Fruit fly (Drosophila melanogaster) whole organism, embryonic: ENCODE data around the gene CG32299.
A peak's percentile ranks its signal among the peaks of the same experiment; 100 is the strongest.

Source experiments
- Atf-2 ChIP-seq: fragments of 200-800 bp; sonication (Bioruptor generic); optimal IDR thresholded peaks from 2 replicates; lab custom pipeline; 2016; ENCODE audit warnings: missing biosample characterization, missing genetic modification characterization
- Awh ChIP-seq: fragments of 200-800 bp; sonication (Bioruptor generic); IDR thresholded peaks from 2 replicates; pipeline ENCODE4, ENCODE4 v1.3.6; 2022; ENCODE audit warnings: missing biosample characterization, missing genetic modification characterization
- BtbVII ChIP-seq: fragments of 200-800 bp; sonication (Bioruptor generic); optimal IDR thresholded peaks from 3 replicates; lab custom pipeline; 2017; ENCODE audit warnings: missing biosample characterization, mild to moderate bottlenecking, missing genetic modification characterization
- CG10431 ChIP-seq: fragments of 200-800 bp; sonication (Bioruptor generic); optimal IDR thresholded peaks from 3 replicates; lab custom pipeline; 2018; ENCODE audit warnings: missing biosample characterization, mild to moderate bottlenecking, missing genetic modification characterization
- CG10462 ChIP-seq: fragments of 200-800 bp; sonication (Bioruptor generic); optimal IDR thresholded peaks from 2 replicates; lab custom pipeline; 2016; ENCODE audit warnings: missing biosample characterization, missing genetic modification characterization
- CG12744 ChIP-seq: fragments of 200-800 bp; sonication (Bioruptor generic); optimal IDR thresholded peaks from 2 replicates; lab custom pipeline; 2016; ENCODE audit warnings: missing biosample characterization, missing genetic modification characterization
- CG12942 ChIP-seq: fragments of 200-800 bp; sonication (Bioruptor generic); optimal IDR thresholded peaks from 3 replicates; lab custom pipeline; 2016; ENCODE audit warnings: missing biosample characterization, missing genetic modification characterization
- CG14860 ChIP-seq: fragments of 200-800 bp; sonication (Bioruptor generic); IDR thresholded peaks from 3 replicates; pipeline ENCODE4 v1.3.6; 2022; ENCODE audit warnings: missing biosample characterization, missing genetic modification characterization; ENCODE audit not compliant: partially characterized antibody
- CG15514 ChIP-seq: fragments of 200-800 bp; sonication (Bioruptor generic); optimal IDR thresholded peaks from 3 replicates; lab custom pipeline; 2017; ENCODE audit warnings: missing biosample characterization, missing genetic modification characterization, mild to moderate bottlenecking, moderate library complexity, missing genetic modification reagents
- CG15696 ChIP-seq: fragments of 200-800 bp; sonication (Bioruptor generic); optimal IDR thresholded peaks from 2 replicates; lab custom pipeline; 2019; ENCODE audit warnings: missing biosample characterization, mild to moderate bottlenecking, missing genetic modification characterization, moderate library complexity
- CG16815 ChIP-seq: fragments of 200-800 bp; sonication (Bioruptor generic); optimal IDR thresholded peaks from 3 replicates; lab custom pipeline; 2017; ENCODE audit warnings: missing biosample characterization, mild to moderate bottlenecking, missing genetic modification characterization
- CG17328 ChIP-seq: fragments of 200-800 bp; sonication (Bioruptor generic); IDR thresholded peaks from 2 replicates; pipeline ENCODE4 v1.3.6; 2022; ENCODE audit warnings: missing biosample characterization, missing genetic modification characterization
- CG2199 ChIP-seq: fragments of 200-800 bp; sonication (Bioruptor generic); IDR thresholded peaks from 3 replicates; pipeline ENCODE4 v1.3.6; 2022; ENCODE audit warnings: missing biosample characterization, missing genetic modification characterization
- CG34376 ChIP-seq: fragments of 200-800 bp; sonication (Bioruptor generic); optimal IDR thresholded peaks from 2 replicates; lab custom pipeline; 2018; ENCODE audit warnings: missing biosample characterization, mild to moderate bottlenecking, missing genetic modification characterization
- CG43689 ChIP-seq: fragments of 200-800 bp; sonication (Bioruptor generic); IDR thresholded peaks from 2 replicates; pipeline ENCODE4 v1.3.6; 2022; ENCODE audit warnings: missing biosample characterization, missing genetic modification characterization
- CG6765 ChIP-seq: fragments of 200-800 bp; sonication (Bioruptor generic); optimal IDR thresholded peaks from 3 replicates; lab custom pipeline; 2017; ENCODE audit warnings: missing biosample characterization, mild to moderate bottlenecking, missing genetic modification characterization
- CG7372 ChIP-seq: fragments of 200-800 bp; sonication (Bioruptor generic); IDR thresholded peaks from 2 replicates; pipeline ENCODE4 v1.3.6; 2022; ENCODE audit warnings: missing biosample characterization, missing genetic modification characterization
- CG7556 ChIP-seq: fragments of 200-800 bp; sonication (Bioruptor generic); optimal IDR thresholded peaks from 2 replicates; lab custom pipeline; 2017; ENCODE audit warnings: missing biosample characterization, mild to moderate bottlenecking, missing genetic modification characterization
- CG7928 ChIP-seq: fragments of 200-800 bp; sonication (Bioruptor generic); optimal IDR thresholded peaks from 2 replicates; lab custom pipeline; 2017; ENCODE audit warnings: missing biosample characterization, mild to moderate bottlenecking, missing genetic modification characterization
- CG8359 ChIP-seq: fragments of 200-800 bp; sonication (Bioruptor generic); optimal IDR thresholded peaks from 2 replicates; lab custom pipeline; 2017; ENCODE audit warnings: missing biosample characterization, mild to moderate bottlenecking, missing genetic modification characterization, borderline replicate concordance
- CG8388 ChIP-seq: fragments of 200-800 bp; sonication (Bioruptor generic); optimal IDR thresholded peaks from 2 replicates; lab custom pipeline; 2019; ENCODE audit warnings: missing biosample characterization, mild to moderate bottlenecking, missing genetic modification characterization, moderate library complexity
- CG8478 ChIP-seq: fragments of >200 bp; optimal IDR thresholded peaks from 2 replicates; lab custom pipeline; 2018
- D ChIP-seq, 2 experiments: fragments of 200-800 bp in 1 of 2; fragments of >200 bp in 1 of 2; sonication (Bioruptor generic) in 1 of 2; optimal IDR thresholded peaks; 2 replicates in 1 of 2; 3 replicates in 1 of 2; lab custom pipeline; 2017; ENCODE audit warnings: mild to moderate bottlenecking in 1 of 2, missing biosample characterization in 1 of 2, missing genetic modification characterization in 1 of 2, missing genetic modification reagents in 1 of 2
- D19A ChIP-seq: fragments of 200-800 bp; optimal IDR thresholded peaks from 3 replicates; lab custom pipeline; 2019; ENCODE audit warnings: missing biosample characterization, mild to moderate bottlenecking, missing genetic modification characterization, moderate library complexity
- Drgx ChIP-seq: fragments of 200-800 bp; sonication (Bioruptor generic); IDR thresholded peaks from 2 replicates; pipeline ENCODE4 v1.3.6; 2022; ENCODE audit warnings: missing biosample characterization, missing genetic modification characterization
- Hsf ChIP-seq: fragments of 200-800 bp; sonication (Bioruptor generic); optimal IDR thresholded peaks from 3 replicates; lab custom pipeline; 2016; ENCODE audit warnings: missing biosample characterization, missing genetic modification characterization
- Med ChIP-seq: fragments of 200-800 bp; sonication (Bioruptor generic); peaks from one replicate; lab custom pipeline; 2016; ENCODE audit warnings: missing biosample characterization, missing genetic modification characterization, mild to moderate bottlenecking, inconsistent platforms, moderate library complexity
- NC2α ChIP-seq: fragments of 200-800 bp; sonication (Bioruptor generic); optimal IDR thresholded peaks from 2 replicates; lab custom pipeline; 2016; ENCODE audit warnings: missing biosample characterization, missing genetic modification characterization
- Oaz ChIP-seq: fragments of 200-800 bp; sonication (Bioruptor generic); IDR thresholded peaks from 2 replicates; pipeline ENCODE4 v1.3.6; 2022; ENCODE audit warnings: missing biosample characterization, missing genetic modification characterization
- Opbp ChIP-seq: fragments of 200-800 bp; sonication (Bioruptor generic); IDR thresholded peaks from 3 replicates; pipeline ENCODE4 v1.3.6; 2022; ENCODE audit warnings: missing biosample characterization, missing genetic modification characterization; ENCODE audit not compliant: partially characterized antibody
- Rx ChIP-seq: fragments of 200-800 bp; sonication (Bioruptor generic); IDR thresholded peaks from 2 replicates; pipeline ENCODE4 v1.3.6; 2022; ENCODE audit warnings: missing biosample characterization, missing genetic modification characterization
- Six4 ChIP-seq: fragments of 200-800 bp; sonication (Bioruptor generic); optimal IDR thresholded peaks from 2 replicates; lab custom pipeline; 2016; ENCODE audit warnings: missing biosample characterization, missing genetic modification characterization
- Stat92E ChIP-seq, 3 experiments: fragments of >200 bp in 2 of 3; fragments of 200-800 bp in 1 of 3; sonication (Bioruptor generic) in 1 of 3; optimal IDR thresholded peaks; 2 replicates each; lab custom pipeline; 2017 to 2019; ENCODE audit warnings: missing biosample characterization in 3 of 3, missing genetic modification characterization in 3 of 3, mild to moderate bottlenecking in 1 of 3, moderate library complexity in 1 of 3
- Tbp ChIP-seq: fragments of >200 bp; optimal IDR thresholded peaks from 2 replicates; lab custom pipeline; 2018; ENCODE audit warnings: missing biosample characterization, missing genetic modification characterization
- br ChIP-seq: fragments of >200 bp; optimal IDR thresholded peaks from 2 replicates; lab custom pipeline; 2017
- cad ChIP-seq: fragments of >200 bp; optimal IDR thresholded peaks from 2 replicates; lab custom pipeline; 2017; ENCODE audit warnings: missing biosample characterization, missing genetic modification characterization
- cato ChIP-seq: fragments of 200-800 bp; sonication (Bioruptor generic); optimal IDR thresholded peaks from 2 replicates; lab custom pipeline; 2016; ENCODE audit warnings: missing biosample characterization, missing genetic modification characterization, borderline replicate concordance
- chinmo ChIP-seq: fragments of 200-800 bp; sonication (Bioruptor generic); IDR thresholded peaks from 4 replicates; pipeline ENCODE4 v1.3.6; 2022; ENCODE audit warnings: missing biosample characterization, missing genetic modification characterization; ENCODE audit not compliant: partially characterized antibody
- dm ChIP-seq: fragments of 200-800 bp; sonication (Bioruptor generic); optimal IDR thresholded peaks from 3 replicates; lab custom pipeline; 2016; ENCODE audit warnings: missing biosample characterization, missing genetic modification characterization
- dmrt11E ChIP-seq: fragments of 200-800 bp; sonication (Bioruptor generic); optimal IDR thresholded peaks from 3 replicates; lab custom pipeline; 2018; ENCODE audit warnings: missing biosample characterization, mild to moderate bottlenecking, missing genetic modification characterization, moderate library complexity
- ems ChIP-seq: fragments of 200-800 bp; sonication (Bioruptor generic); optimal IDR thresholded peaks from 3 replicates; lab custom pipeline; 2016; ENCODE audit warnings: missing biosample characterization, missing genetic modification characterization
- fd102C ChIP-seq: fragments of 200-800 bp; sonication (Bioruptor generic); optimal IDR thresholded peaks from 2 replicates; lab custom pipeline; 2018; ENCODE audit warnings: missing biosample characterization, mild to moderate bottlenecking, missing genetic modification characterization, moderate library complexity
- fru ChIP-seq: fragments of >200 bp; optimal IDR thresholded peaks from 2 replicates; lab custom pipeline; 2017
- jigr1 ChIP-seq: fragments of 200-800 bp; sonication (Bioruptor generic); IDR thresholded peaks from 3 replicates; pipeline ENCODE4 v1.3.6; 2022; ENCODE audit warnings: missing biosample characterization, missing genetic modification characterization
- lbe ChIP-seq: fragments of 200-800 bp; sonication (Bioruptor generic); optimal IDR thresholded peaks from 2 replicates; lab custom pipeline; 2016; ENCODE audit warnings: missing biosample characterization, mild to moderate bottlenecking, missing genetic modification characterization
- maf-S ChIP-seq: fragments of 200-800 bp; sonication (Bioruptor generic); optimal IDR thresholded peaks from 2 replicates; lab custom pipeline; 2016; ENCODE audit warnings: missing biosample characterization, missing genetic modification characterization
- salm ChIP-seq: fragments of 200-800 bp; sonication (Bioruptor generic); optimal IDR thresholded peaks from 2 replicates; lab custom pipeline; 2018; ENCODE audit warnings: missing biosample characterization, mild to moderate bottlenecking, missing genetic modification characterization
- schlank ChIP-seq: fragments of 200-800 bp; sonication (Bioruptor generic); optimal IDR thresholded peaks from 2 replicates; lab custom pipeline; 2018; ENCODE audit warnings: missing biosample characterization, mild to moderate bottlenecking, missing genetic modification characterization
- shn ChIP-seq: fragments of 200-800 bp; sonication (Bioruptor generic); optimal IDR thresholded peaks from 3 replicates; lab custom pipeline; 2016; ENCODE audit warnings: missing biosample characterization, missing genetic modification characterization
- usp ChIP-seq: fragments of >200 bp; optimal IDR thresholded peaks from 2 replicates; lab custom pipeline; 2017; ENCODE audit warnings: missing biosample characterization, missing genetic modification characterization
- vfl ChIP-seq: fragments of 200-800 bp; sonication (Bioruptor generic); optimal IDR thresholded peaks from 2 replicates; lab custom pipeline; 2016; ENCODE audit warnings: missing biosample characterization, missing genetic modification characterization
- vnd ChIP-seq: fragments of 200-800 bp; sonication (Bioruptor generic); IDR thresholded peaks from 3 replicates; pipeline ENCODE4 v1.3.6; 2022; ENCODE audit warnings: missing biosample characterization, missing genetic modification characterization; ENCODE audit not compliant: partially characterized antibody

CG32299 gene

dm6 chr3L:2371882-2372281, 18.9 kb downstream of the CG32299 start, which contains the start of the genes CG1317 and CG8993 (continued):
- no peak for TF ChIP-seq CG2199 (GFP tag; lab: Robert Waterston, UW)
- TF ChIP-seq vnd = 0 out of 3 replicates have a peak, but pooled peaks have one; percentile 55
- 0 out of 4 replicates have a peak, but pooled peaks have one; percentile 22 for TF ChIP-seq chinmo (GFP tag; lab: Robert Waterston, UW)
- no peak for TF ChIP-seq Tbp (GFP tag; lab: Kevin White, UChicago)
- no peak for TF ChIP-seq fru
- TF ChIP-seq Med = peak; percentile 62
- no peak for TF ChIP-seq jigr1 (GFP tag; lab: Robert Waterston, UW)
- TF ChIP-seq CG43689 = no peak
- TF ChIP-seq CG8478 (lab: Kevin White, UChicago) = no peak
- peak; percentile 55 for TF ChIP-seq CG15696
- no peak for TF ChIP-seq Awh (GFP tag; lab: Robert Waterston, UW)
- no peak for TF ChIP-seq dm (GFP tag; lab: Kevin White, UChicago)
- TF ChIP-seq maf-S = no peak
- TF ChIP-seq CG8359 = no peak
- TF ChIP-seq BtbVII = no peak
- peak; percentile 23 for TF ChIP-seq CG10462 (GFP tag; lab: Kevin White, UChicago)
- TF ChIP-seq D (optimal IDR thresholded peaks at IDR 0.05; lab: Kevin White, UChicago) = no peak
- peak; percentile 5 for TF ChIP-seq D (GFP tag; optimal IDR thresholded peaks at IDR 0.05; lab: Kevin White, UChicago)
- no peak for TF ChIP-seq Oaz
- no peak for TF ChIP-seq CG16815
- no peak for TF ChIP-seq salm (tag; lab: Kevin White, UChicago)
- TF ChIP-seq CG7372 = no peak
- TF ChIP-seq CG12942 (GFP tag; lab: Kevin White, UChicago) = peak; percentile 55
- peak; percentile 8 for TF ChIP-seq CG34376 (GFP tag; lab: Kevin White, UChicago)
- no peak for TF ChIP-seq Atf-2 (GFP tag; lab: Kevin White, UChicago)
- no peak for TF ChIP-seq Opbp (GFP tag; lab: Robert Waterston, UW)
- no peak for TF ChIP-seq ems (GFP tag; lab: Kevin White, UChicago)
- no peak for TF ChIP-seq CG10431 (GFP tag; lab: Kevin White, UChicago)
- no peak for TF ChIP-seq br (lab: Kevin White, UChicago)
- TF ChIP-seq CG15514 = peak; percentile 97
- no peak for TF ChIP-seq Drgx (GFP tag; lab: Robert Waterston, UW)
- no peak for TF ChIP-seq lbe (GFP tag; lab: Kevin White, UChicago)
- TF ChIP-seq CG6765 = no peak
- no peak for TF ChIP-seq CG12744 (GFP tag; lab: Kevin White, UChicago)
- TF ChIP-seq CG7556 (GFP tag; lab: Kevin White, UChicago) = peak; percentile 0
- no peak for TF ChIP-seq schlank
- TF ChIP-seq CG7928 = no peak
- TF ChIP-seq Rx = no peak
- no peak for TF ChIP-seq cad (GFP tag; lab: Kevin White, UChicago)
- no peak for TF ChIP-seq cato (GFP tag; lab: Kevin White, UChicago)
- TF ChIP-seq dmrt11E (tag; lab: Kevin White, UChicago) = peak; percentile 54
- TF ChIP-seq usp (GFP tag; lab: Kevin White, UChicago) = no peak
- no peak for TF ChIP-seq CG17328 (GFP tag; lab: Robert Waterston, UW)
- TF ChIP-seq CG14860 (GFP tag; lab: Robert Waterston, UW) = peak; percentile 56; the same call in 2 of the 3 replicates
- TF ChIP-seq NC2α (GFP tag; lab: Kevin White, UChicago) = no peak
- TF ChIP-seq fd102C (GFP tag; lab: Kevin White, UChicago) = no peak
- peak; percentile 22 for TF ChIP-seq D19A
- TF ChIP-seq shn (GFP tag; lab: Kevin White, UChicago) = no peak
- peak; percentile 42 for TF ChIP-seq Six4 (GFP tag; lab: Kevin White, UChicago)
- peak; percentile 40 for TF ChIP-seq CG8388 (GFP tag; lab: Kevin White, UChicago)
- peak; percentile 34 for TF ChIP-seq Hsf (GFP tag; lab: Kevin White, UChicago)
- no peak for TF ChIP-seq vfl (GFP tag; lab: Kevin White, UChicago)
- TF ChIP-seq Stat92E (GFP tag; optimal IDR thresholded peaks at IDR 0.05; lab: Kevin White, UChicago) = no peak
